Worm (Caenorhabditis elegans) whole organism, midembryonic: ENCODE measurements around the gene cox-16.

ENCODE experiments used
- T22C8.4 ChIP-seq: fragments of 200-800 bp; sonication (Bioruptor generic); IDR thresholded peaks from 2 replicates; pipeline ENCODE4 v1.3.6; 2022; ENCODE audit warnings: missing genetic modification characterization, missing compliant biosample characterization
- cog-1 ChIP-seq: sonication (generic microtip); optimal IDR thresholded peaks from 2 replicates; lab custom pipeline; 2016; ENCODE audit warnings: missing genetic modification characterization, missing compliant biosample characterization
- flt-1 ChIP-seq: fragments of 200-800 bp; sonication (Bioruptor generic); IDR thresholded peaks from 2 replicates; pipeline ENCODE4 v1.3.6; 2022; ENCODE audit warnings: missing genetic modification characterization, missing compliant biosample characterization
- klf-2 ChIP-seq: fragments of 200-800 bp; sonication (Bioruptor generic); conservative IDR thresholded peaks from 2 replicates; pipeline ENCODE4 v1.3.6; 2022; ENCODE audit warnings: missing genetic modification reagents, missing genetic modification characterization, missing compliant biosample characterization
- med-1 ChIP-seq: sonication (generic microtip); optimal IDR thresholded peaks from 2 replicates; lab custom pipeline; 2017; ENCODE audit warnings: missing genetic modification characterization, mild to moderate bottlenecking, missing compliant biosample characterization, antibody characterized with exemption, missing genetic modification reagents; ENCODE audit not compliant: insufficient read depth
- ref-1 ChIP-seq: fragments of 200-800 bp; sonication (Bioruptor generic); conservative IDR thresholded peaks from 2 replicates; pipeline ENCODE4 v1.3.6; 2022; ENCODE audit warnings: missing genetic modification reagents, missing genetic modification characterization, missing compliant biosample characterization
- tab-1 ChIP-seq: fragments of 200-800 bp; sonication (Bioruptor generic); IDR thresholded peaks from 2 replicates; pipeline ENCODE4 v1.3.6; 2022; ENCODE audit warnings: missing genetic modification characterization, missing compliant biosample characterization
- ztf-23 ChIP-seq: fragments of 200-800 bp; sonication (Bioruptor generic); IDR thresholded peaks from 2 replicates; pipeline ENCODE4 v1.3.6; 2022; ENCODE audit warnings: missing genetic modification reagents, missing genetic modification characterization, missing compliant biosample characterization
- ztf-29 ChIP-seq: fragments of 200-800 bp; sonication (Bioruptor generic); IDR thresholded peaks from 2 replicates; pipeline ENCODE4 v1.3.6; 2022; ENCODE audit warnings: missing genetic modification reagents, missing genetic modification characterization, missing compliant biosample characterization

cox-16 gene

DNA sequence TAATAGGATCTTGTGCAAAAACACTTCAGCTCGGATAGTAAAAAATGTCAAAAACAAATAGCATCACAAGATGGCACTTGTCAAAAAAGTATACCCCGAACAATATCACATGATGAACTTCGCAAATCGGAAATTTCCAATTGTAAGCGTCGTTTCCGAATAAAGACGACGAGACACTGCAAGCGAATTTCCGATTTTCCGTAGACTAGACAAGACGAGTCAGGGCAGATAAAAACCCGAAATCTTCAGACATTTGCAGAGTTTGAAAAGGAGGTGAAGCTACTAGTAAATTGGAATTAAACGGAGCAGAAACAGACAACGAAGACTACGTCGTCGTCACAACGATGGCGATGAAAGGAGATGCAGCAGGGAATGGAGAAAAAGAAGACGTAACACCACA lies 35.6 kb upstream of the cox-16 start:
- TF ChIP-seq flt-1 (GFP tag; lab: Robert Waterston, UW) (no peak), klf-2 (GFP tag; lab: Robert Waterston, UW) (no peak), ztf-29 (no peak), ref-1 (GFP tag; lab: Robert Waterston, UW) (no peak), cog-1 (tag; lab: Kevin White, UChicago) (no peak)

DNA sequence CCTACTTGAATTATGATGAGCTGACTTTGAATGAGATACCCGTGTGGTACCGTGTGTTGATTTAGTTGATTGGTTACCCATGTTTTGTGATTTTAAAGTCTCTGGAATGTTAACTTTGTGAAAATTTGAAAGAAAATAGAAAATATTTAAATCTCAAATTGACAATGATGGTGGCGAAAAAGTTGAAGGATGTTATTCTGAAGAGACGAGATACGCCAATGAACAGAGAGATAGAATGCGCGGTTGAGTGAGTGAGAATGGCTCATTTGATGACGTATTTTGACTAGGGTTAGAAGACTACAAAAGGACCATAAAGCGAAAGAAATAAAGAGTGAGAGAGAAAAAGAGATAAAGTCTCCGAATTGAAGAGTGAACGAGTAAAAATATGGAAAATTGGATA lies 34.4 kb upstream of the cox-16 start, which contains the start of gene glb-6:
Gene glb-6, minus strand, starts transcription at position 101 of the 400 bp plus-strand sequence.
- TF ChIP-seq tab-1 (GFP tag; lab: Robert Waterston, UW) (no peak), ztf-23 (no peak), ztf-29 (no peak), T22C8.4 (GFP tag; lab: Robert Waterston, UW) (no peak), med-1 (GFP tag; lab: Kevin White, UChicago) (no peak), cog-1 (tag; lab: Kevin White, UChicago) (no peak), ref-1 (GFP tag; lab: Robert Waterston, UW) (no peak), klf-2 (GFP tag; lab: Robert Waterston, UW) (no peak), flt-1 (GFP tag; lab: Robert Waterston, UW) (no peak)

DNA sequence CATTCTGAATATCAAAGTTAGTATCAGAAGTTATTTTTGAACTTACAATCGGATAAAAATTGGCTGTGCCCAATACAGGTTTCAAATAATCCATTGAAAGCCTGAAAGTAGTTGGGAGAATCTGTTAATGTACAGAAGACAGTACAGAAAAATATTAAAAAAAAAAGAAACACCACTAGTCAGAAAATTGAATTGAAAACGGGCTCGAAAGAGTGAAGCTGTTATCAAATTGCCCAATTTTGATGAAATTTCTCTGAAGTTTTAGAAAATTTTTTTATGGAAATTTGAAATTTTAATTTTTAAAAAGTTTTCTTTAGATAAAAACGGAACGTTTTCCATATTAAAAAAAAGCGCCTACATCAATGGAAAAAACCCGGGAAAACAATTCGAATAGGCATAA lies 31.1 kb upstream of the cox-16 start, which contains the start of gene C18C4.7:
Gene C18C4.7, minus strand, starts transcription at position 101 of the 400 bp plus-strand sequence.
- TF ChIP-seq tab-1 (GFP tag; lab: Robert Waterston, UW) = no peak

DNA sequence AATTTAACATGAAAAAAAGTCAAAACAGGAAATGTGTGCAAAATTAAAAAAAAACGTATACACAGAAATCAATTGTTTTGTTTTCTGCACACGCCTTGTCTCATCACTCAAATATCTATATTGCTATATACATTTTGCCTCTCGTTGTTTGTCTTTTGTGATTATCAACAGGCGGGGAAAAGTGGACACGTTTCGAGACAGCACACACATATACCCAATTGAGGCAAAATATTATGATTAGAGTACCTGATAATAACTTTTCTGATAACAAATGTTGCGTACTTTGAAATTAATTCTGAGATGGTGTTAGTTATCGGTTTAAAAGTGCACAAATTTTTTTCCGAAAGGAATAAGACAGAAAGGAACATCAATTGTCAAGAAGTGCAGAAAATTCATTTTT lies 23.8 kb upstream of the cox-16 start:
- no peak for TF ChIP-seq cog-1 (tag; lab: Kevin White, UChicago)
- TF ChIP-seq ref-1 (GFP tag; lab: Robert Waterston, UW) = no peak
- TF ChIP-seq med-1 (GFP tag; lab: Kevin White, UChicago) = no peak
- no peak for TF ChIP-seq T22C8.4 (GFP tag; lab: Robert Waterston, UW)
- no peak for TF ChIP-seq flt-1 (GFP tag; lab: Robert Waterston, UW)
- TF ChIP-seq ztf-29 = no peak
- no peak for TF ChIP-seq tab-1 (GFP tag; lab: Robert Waterston, UW)
- TF ChIP-seq klf-2 (GFP tag; lab: Robert Waterston, UW) = no peak
- no peak for TF ChIP-seq ztf-23

DNA sequence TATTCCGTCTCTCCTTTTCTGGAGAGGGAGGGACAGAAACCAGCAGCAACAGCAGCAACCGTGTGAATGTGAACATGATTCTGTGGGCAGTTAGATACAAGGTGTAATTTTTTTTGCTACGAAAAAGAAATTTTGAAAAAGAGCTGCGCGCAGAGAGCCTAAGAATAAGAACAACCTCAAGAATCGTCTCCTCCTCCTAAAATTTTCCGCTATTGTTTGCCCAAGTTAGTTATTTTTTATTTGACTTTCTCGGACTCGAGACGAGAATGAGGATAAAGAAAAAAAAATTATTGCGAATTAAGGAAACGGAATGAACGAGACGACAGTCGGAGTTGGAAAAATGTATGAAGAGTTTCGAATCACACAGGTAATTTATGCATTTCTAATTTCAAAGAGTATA lies 22.5 kb upstream of the cox-16 start, which contains the start of gene glb-5:
Gene glb-5, plus strand, starts transcription at position 301 of the 400 bp plus-strand sequence.
- no peak for TF ChIP-seq med-1 (GFP tag; lab: Kevin White, UChicago)
- no peak for TF ChIP-seq tab-1 (GFP tag; lab: Robert Waterston, UW)
- no peak for TF ChIP-seq klf-2 (GFP tag; lab: Robert Waterston, UW)
- no peak for TF ChIP-seq T22C8.4 (GFP tag; lab: Robert Waterston, UW)
- no peak for TF ChIP-seq ztf-23
- no peak for TF ChIP-seq flt-1 (GFP tag; lab: Robert Waterston, UW)
- no peak for TF ChIP-seq cog-1 (tag; lab: Kevin White, UChicago)
- TF ChIP-seq ref-1 (GFP tag; lab: Robert Waterston, UW) = no peak
- no peak for TF ChIP-seq ztf-29

DNA sequence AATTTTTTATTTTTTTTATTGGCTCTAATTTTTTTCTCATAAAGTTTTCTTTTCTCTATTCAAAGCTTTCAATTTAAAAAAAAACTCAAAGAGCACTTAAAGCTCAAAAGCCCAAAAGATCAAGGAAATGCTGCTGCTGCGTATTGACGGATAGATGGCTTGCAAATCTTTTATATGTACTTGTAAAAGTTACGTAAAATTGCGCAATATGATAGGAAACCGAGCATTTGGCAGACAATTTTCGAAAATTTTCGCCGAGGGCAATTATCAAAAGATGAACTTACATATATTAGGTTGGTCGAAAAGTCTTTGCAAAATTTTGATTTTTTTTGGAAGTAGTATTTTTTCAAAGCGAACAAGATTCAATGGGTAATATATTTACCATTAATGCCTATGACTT lies 12.5 kb upstream of the cox-16 start:
- TF ChIP-seq flt-1 (GFP tag; lab: Robert Waterston, UW) (no peak), ref-1 (GFP tag; lab: Robert Waterston, UW) (no peak), ztf-29 (no peak), ztf-23 (no peak)

DNA sequence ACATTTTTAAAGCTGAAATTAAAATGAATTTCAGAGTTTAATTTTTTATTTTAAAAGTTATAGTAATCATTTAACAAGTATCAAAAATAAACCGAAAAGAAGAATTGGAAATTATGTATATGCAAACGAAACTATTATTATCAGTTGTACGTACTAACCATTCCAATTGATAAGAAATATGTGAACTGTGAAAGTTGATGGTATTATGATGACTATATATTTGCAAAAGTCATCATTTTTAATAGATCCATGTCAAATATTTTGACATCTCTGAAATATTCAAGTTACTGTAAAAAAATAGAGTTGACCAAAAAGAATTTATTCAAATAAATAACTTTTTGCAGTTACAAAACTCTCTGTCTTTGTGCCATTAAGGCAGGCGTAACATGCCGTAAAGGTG lies 12.0 kb upstream of the cox-16 start, which contains the start of gene ugt-48:
Gene ugt-48, minus strand, starts transcription at position 12 of the 400 bp plus-strand sequence.
- no peak for TF ChIP-seq ztf-29

DNA sequence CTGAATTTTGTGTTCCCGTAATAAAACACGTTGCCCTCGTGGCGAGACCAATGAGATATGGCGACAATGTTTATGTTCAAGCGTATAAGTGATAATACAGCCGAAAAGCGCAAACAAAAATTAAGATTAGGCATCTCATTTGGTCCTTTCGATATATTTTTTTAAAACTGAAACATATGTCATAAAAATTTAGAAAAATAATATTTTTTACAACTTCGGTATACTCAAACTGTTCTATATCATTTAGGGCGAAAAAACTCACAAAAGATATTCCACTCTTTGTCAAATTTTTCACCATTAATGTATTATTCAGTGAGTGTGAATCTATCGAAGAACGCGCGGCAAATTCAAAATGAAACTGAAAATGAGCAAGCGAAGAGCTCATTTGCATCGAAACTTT lies 2.5 kb upstream of the cox-16 start, which contains the start of gene cft-1:
Gene cft-1, plus strand, starts transcription at position 301 of the 400 bp plus-strand sequence.
- TF ChIP-seq flt-1 (GFP tag; lab: Robert Waterston, UW) (no peak), ztf-29 (no peak), med-1 (GFP tag; lab: Kevin White, UChicago) (no peak), klf-2 (GFP tag; lab: Robert Waterston, UW) (no peak), tab-1 (GFP tag; lab: Robert Waterston, UW) (no peak), cog-1 (tag; lab: Kevin White, UChicago) (no peak), T22C8.4 (GFP tag; lab: Robert Waterston, UW) (no peak), ref-1 (GFP tag; lab: Robert Waterston, UW) (no peak), ztf-23 (no peak)

DNA sequence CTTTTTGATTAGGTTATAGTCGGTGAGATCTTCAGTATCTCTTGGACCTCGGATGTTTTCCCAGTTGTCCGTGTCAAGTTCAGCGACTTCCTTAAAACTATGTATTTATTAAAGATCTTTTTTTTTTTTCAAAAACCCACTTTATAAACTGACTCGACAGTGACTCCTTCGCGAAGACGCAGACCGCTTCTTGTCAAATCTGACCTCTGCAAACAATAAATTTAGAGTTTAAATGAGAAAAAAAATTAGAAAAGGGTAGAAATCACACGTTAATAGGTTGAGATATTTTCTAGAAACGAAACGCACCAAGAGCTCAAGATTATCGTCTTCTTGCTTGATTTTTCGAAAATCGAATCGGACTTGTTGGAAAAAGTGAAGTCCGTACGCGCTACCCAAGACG lies 269 bp downstream of the cox-16 start, which contains the start of gene C24G6.8:
Gene C24G6.8, minus strand, starts transcription at position 101 of the 400 bp plus-strand sequence.
- TF ChIP-seq med-1 (GFP tag; lab: Kevin White, UChicago) (no peak), cog-1 (tag; lab: Kevin White, UChicago) (no peak), ztf-23 (no peak), tab-1 (GFP tag; lab: Robert Waterston, UW) (no peak), flt-1 (GFP tag; lab: Robert Waterston, UW) (no peak), ref-1 (GFP tag; lab: Robert Waterston, UW) (no peak), T22C8.4 (GFP tag; lab: Robert Waterston, UW) (no peak), ztf-29 (no peak)

DNA sequence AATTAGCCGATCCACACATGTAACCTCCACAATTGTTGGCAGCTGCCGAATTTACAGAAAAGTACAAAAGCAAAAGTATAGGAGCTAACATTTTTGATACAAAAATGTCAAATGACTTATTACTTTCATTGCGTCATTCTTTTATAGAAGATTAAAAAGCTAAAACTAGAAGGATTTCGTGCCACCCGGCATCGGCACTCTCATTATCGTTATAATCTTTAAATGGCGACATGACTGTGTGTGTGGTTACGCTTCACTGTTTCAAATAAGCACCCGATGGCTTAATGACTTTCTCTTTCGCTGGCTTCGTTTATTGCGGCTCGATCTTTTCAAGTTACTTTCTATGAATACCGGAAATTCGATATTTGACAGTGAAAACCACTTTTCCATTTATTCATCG lies 2.3 kb downstream of the cox-16 start, which contains the start of gene grl-1:
Gene grl-1, minus strand, starts transcription at position 101 of the 400 bp plus-strand sequence.
- no peak for TF ChIP-seq ref-1 (GFP tag; lab: Robert Waterston, UW)

DNA sequence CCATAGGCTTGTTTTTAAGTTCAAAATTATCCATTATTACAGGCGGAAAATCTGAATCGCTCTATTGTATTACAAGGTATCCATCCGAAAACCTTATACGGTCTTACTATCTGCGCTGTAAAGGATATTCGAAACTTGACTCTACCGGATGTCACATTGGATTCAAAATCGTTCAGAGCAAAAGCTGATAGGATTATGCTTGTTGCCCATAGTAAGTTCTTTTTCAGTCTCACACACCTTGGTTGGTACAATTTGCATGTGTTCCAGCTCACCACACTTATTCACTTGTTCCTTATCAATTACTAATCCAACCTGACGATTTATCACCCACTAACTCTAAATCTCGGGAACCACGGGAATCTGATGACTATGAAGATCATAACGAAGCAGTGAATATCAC lies 8.3 kb downstream of the cox-16 start:
- TF ChIP-seq klf-2 (GFP tag; lab: Robert Waterston, UW) (no peak), T22C8.4 (GFP tag; lab: Robert Waterston, UW) (no peak), tab-1 (GFP tag; lab: Robert Waterston, UW) (no peak), ref-1 (GFP tag; lab: Robert Waterston, UW) (no peak), ztf-23 (no peak), med-1 (GFP tag; lab: Kevin White, UChicago) (no peak), ztf-29 (no peak), cog-1 (tag; lab: Kevin White, UChicago) (no peak), flt-1 (GFP tag; lab: Robert Waterston, UW) (no peak)
